Worm (Caenorhabditis elegans): Measurements from ENCODE around the gene dcap-1.

DNA sequence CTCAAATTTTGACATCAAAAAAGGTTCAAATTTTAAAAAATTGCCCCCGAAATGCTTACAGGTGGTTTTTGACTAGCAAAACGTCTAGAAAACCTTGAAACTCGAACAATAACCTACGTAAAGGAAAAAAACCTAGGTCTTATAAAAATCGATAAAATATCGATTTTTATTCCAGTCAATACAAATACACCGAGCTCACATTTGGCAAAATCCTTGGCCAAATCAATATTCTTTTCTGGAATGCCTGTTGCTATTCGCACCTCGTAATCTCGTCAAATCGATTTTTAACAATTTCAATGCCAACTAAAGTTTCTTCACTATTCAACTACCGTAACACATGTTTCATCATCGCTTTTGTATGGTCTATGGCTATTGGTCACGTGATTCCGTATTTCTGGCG, 7.6 kb downstream of the dcap-1 start:
- TF ChIP-seq ama-1 (optimal IDR thresholded peaks at IDR 0.05) (no peak), hnd-1 (tag; optimal IDR thresholded peaks at IDR 0.05) (no peak), tra-4 (tag; optimal IDR thresholded peaks at IDR 0.05) (no peak), pes-1 (GFP tag; IDR thresholded peaks at IDR 0.05) (no peak), aly-1 (tag; optimal IDR thresholded peaks at IDR 0.05) (no peak), tbx-11 (GFP tag; IDR thresholded peaks at IDR 0.05) (no peak), flt-1 (GFP tag; IDR thresholded peaks at IDR 0.05) (no peak), tbx-37 (GFP tag; conservative IDR thresholded peaks at IDR 0.05) (no peak), sea-1 (GFP tag; conservative IDR thresholded peaks at IDR 0.05) (no peak)

Data from whole organism, early embryonic.